Worm (Caenorhabditis elegans) whole organism, midembryonic: Measurements from ENCODE around the gene C46H3.2.

Source experiments
- T22C8.4 ChIP-seq: fragments of 200-800 bp; sonication (Bioruptor generic); IDR thresholded peaks from 2 replicates; pipeline ENCODE4 v1.3.6; 2022; ENCODE audit warnings: missing genetic modification characterization, missing compliant biosample characterization
- cog-1 ChIP-seq: sonication (generic microtip); optimal IDR thresholded peaks from 2 replicates; lab custom pipeline; 2016; ENCODE audit warnings: missing genetic modification characterization, missing compliant biosample characterization
- flt-1 ChIP-seq: fragments of 200-800 bp; sonication (Bioruptor generic); IDR thresholded peaks from 2 replicates; pipeline ENCODE4 v1.3.6; 2022; ENCODE audit warnings: missing genetic modification characterization, missing compliant biosample characterization
- med-1 ChIP-seq: sonication (generic microtip); optimal IDR thresholded peaks from 2 replicates; lab custom pipeline; 2017; ENCODE audit warnings: missing genetic modification characterization, mild to moderate bottlenecking, missing compliant biosample characterization, antibody characterized with exemption, missing genetic modification reagents; ENCODE audit not compliant: insufficient read depth

DNA sequence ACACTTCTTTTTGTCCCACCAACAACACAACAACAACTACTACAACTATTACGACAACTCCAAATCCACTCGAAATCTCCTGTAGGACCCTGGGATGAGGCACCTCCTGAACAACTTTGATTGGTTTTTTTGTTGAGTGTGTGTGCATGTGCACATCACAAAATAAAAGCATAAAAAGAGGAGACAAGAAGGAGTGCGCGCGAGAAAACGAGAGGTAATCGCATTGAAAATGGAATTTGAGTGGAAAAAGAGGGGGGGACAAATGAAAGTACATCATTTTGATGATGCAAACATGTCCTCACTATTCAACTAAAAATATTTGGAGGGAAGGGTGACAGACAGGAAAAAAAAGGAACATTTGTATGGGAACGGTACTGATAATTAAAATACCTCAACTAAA is 45.1 kb downstream of the C46H3.2 start:
- TF ChIP-seq flt-1 (GFP tag; lab: Robert Waterston, UW) (no peak), med-1 (GFP tag; lab: Kevin White, UChicago) (no peak), cog-1 (tag; lab: Kevin White, UChicago) (no peak), T22C8.4 (GFP tag; lab: Robert Waterston, UW) (no peak)
